Worm (Caenorhabditis elegans) whole organism, mixed stage, embryonic: ENCODE data around the gene F39G3.5.
A peak's percentile ranks its signal among the peaks of the same experiment; 100 is the strongest.

Experiments
- M03D4.4 ChIP-seq: sonication (generic microtip); optimal IDR thresholded peaks from 2 replicates; lab custom pipeline; 2017; ENCODE audit warnings: mild to moderate bottlenecking, missing genetic modification characterization, missing compliant biosample characterization
- bed-3 ChIP-seq: fragments of 200-800 bp; sonication (Bioruptor generic); optimal IDR thresholded peaks from 3 replicates; lab custom pipeline; 2018; ENCODE audit warnings: mild to moderate bottlenecking, missing genetic modification characterization, moderate library complexity, missing compliant biosample characterization
- blmp-1 ChIP-seq: fragments of 150-350 bp; optimal IDR thresholded peaks from 2 replicates; lab custom pipeline; 2014; ENCODE audit warnings: missing biosample characterization, missing genetic modification characterization
- ceh-39 ChIP-seq: fragments of 150-350 bp; optimal IDR thresholded peaks from 2 replicates; lab custom pipeline; 2014; ENCODE audit warnings: missing biosample characterization, missing genetic modification characterization
- ceh-43 ChIP-seq: fragments of 200-800 bp; sonication (Bioruptor generic); optimal IDR thresholded peaks from 2 replicates; lab custom pipeline; 2018; ENCODE audit warnings: mild to moderate bottlenecking, missing genetic modification characterization, moderate library complexity, missing compliant biosample characterization
- ceh-83 ChIP-seq: fragments of 200-800 bp; sonication (Bioruptor generic); optimal IDR thresholded peaks from 2 replicates; lab custom pipeline; 2018; ENCODE audit warnings: mild to moderate bottlenecking, missing genetic modification characterization, missing compliant biosample characterization
- ces-1 ChIP-seq: fragments of 150-350 bp; optimal IDR thresholded peaks from 2 replicates; lab custom pipeline; 2014; ENCODE audit warnings: missing biosample characterization, missing genetic modification reagents, missing genetic modification characterization
- cnd-1 ChIP-seq: fragments of 200-800 bp; sonication (Bioruptor generic); optimal IDR thresholded peaks from 2 replicates; lab custom pipeline; 2018; ENCODE audit warnings: mild to moderate bottlenecking, missing genetic modification characterization, missing compliant biosample characterization
- drap-1 ChIP-seq: fragments of 200-800 bp; sonication (Bioruptor generic); optimal IDR thresholded peaks from 3 replicates; lab custom pipeline; 2018; ENCODE audit warnings: mild to moderate bottlenecking, missing genetic modification characterization, missing compliant biosample characterization
- elt-1 ChIP-seq: sonication (generic microtip); optimal IDR thresholded peaks from 2 replicates; lab custom pipeline; 2017; ENCODE audit warnings: missing genetic modification characterization, mild to moderate bottlenecking, missing compliant biosample characterization, antibody characterized with exemption, moderate library complexity, borderline replicate concordance; ENCODE audit not compliant: insufficient read depth
- elt-3 ChIP-seq: fragments of 150-350 bp; optimal IDR thresholded peaks from 2 replicates; lab custom pipeline; 2014; ENCODE audit warnings: missing biosample characterization, missing genetic modification characterization
- flh-1 ChIP-seq: fragments of 200-800 bp; sonication (Bioruptor generic); optimal IDR thresholded peaks from 2 replicates; lab custom pipeline; 2018; ENCODE audit warnings: mild to moderate bottlenecking, missing genetic modification characterization, moderate library complexity, missing compliant biosample characterization
- ham-2 ChIP-seq: fragments of 200-800 bp; sonication (Bioruptor generic); optimal IDR thresholded peaks from 2 replicates; lab custom pipeline; 2018; ENCODE audit warnings: mild to moderate bottlenecking, missing genetic modification characterization, missing compliant biosample characterization
- hlh-1 ChIP-seq: fragments of 150-350 bp; optimal IDR thresholded peaks from 2 replicates; lab custom pipeline; 2014; ENCODE audit warnings: missing biosample characterization, missing genetic modification reagents, missing genetic modification characterization
- lin-13 ChIP-seq: fragments of 150-350 bp; optimal IDR thresholded peaks from 2 replicates; lab custom pipeline; 2014; ENCODE audit warnings: missing biosample characterization, missing genetic modification characterization
- lin-32 ChIP-seq: fragments of 200-800 bp; sonication (Bioruptor generic); optimal IDR thresholded peaks from 2 replicates; lab custom pipeline; 2018; ENCODE audit warnings: mild to moderate bottlenecking, missing genetic modification characterization, missing compliant biosample characterization
- lsy-2 ChIP-seq: fragments of 150-350 bp; optimal IDR thresholded peaks from 2 replicates; lab custom pipeline; 2014; ENCODE audit warnings: missing biosample characterization, missing genetic modification characterization
- mab-5 ChIP-seq: fragments of 150-350 bp; optimal IDR thresholded peaks from 2 replicates; lab custom pipeline; 2014; ENCODE audit warnings: missing biosample characterization, missing genetic modification characterization
- mep-1 ChIP-seq: fragments of 150-350 bp; optimal IDR thresholded peaks from 2 replicates; lab custom pipeline; 2017; ENCODE audit warnings: missing biosample characterization, missing genetic modification reagents, missing genetic modification characterization, inconsistent platforms
- mls-2 ChIP-seq: sonication (generic microtip); optimal IDR thresholded peaks from 2 replicates; lab custom pipeline; 2016; ENCODE audit warnings: mild to moderate bottlenecking, missing genetic modification characterization, moderate library complexity, missing compliant biosample characterization
- nhr-12 ChIP-seq: fragments of 150-350 bp; optimal IDR thresholded peaks from 2 replicates; lab custom pipeline; 2014; ENCODE audit warnings: missing biosample characterization, missing genetic modification characterization
- nhr-2 ChIP-seq: fragments of 150-350 bp; optimal IDR thresholded peaks from 2 replicates; lab custom pipeline; 2014; ENCODE audit warnings: missing biosample characterization, missing genetic modification characterization
- nhr-237 ChIP-seq: fragments of 150-350 bp; optimal IDR thresholded peaks from 2 replicates; lab custom pipeline; 2014; ENCODE audit warnings: missing biosample characterization, missing genetic modification characterization
- nhr-28 ChIP-seq: fragments of 150-350 bp; optimal IDR thresholded peaks from 2 replicates; lab custom pipeline; 2014; ENCODE audit warnings: missing biosample characterization, missing genetic modification characterization
- nhr-76 ChIP-seq: sonication (generic microtip); optimal IDR thresholded peaks from 2 replicates; lab custom pipeline; 2017; ENCODE audit warnings: missing biosample characterization, missing genetic modification characterization
- pha-4 ChIP-seq: fragments of 150-350 bp; optimal IDR thresholded peaks from 2 replicates; lab custom pipeline; 2018; ENCODE audit warnings: missing biosample characterization, missing genetic modification reagents, missing genetic modification characterization
- sem-2 ChIP-seq: fragments of 200-800 bp; sonication (Bioruptor generic); optimal IDR thresholded peaks from 2 replicates; lab custom pipeline; 2018; ENCODE audit warnings: mild to moderate bottlenecking, missing genetic modification characterization, missing compliant biosample characterization
- snpc-4 ChIP-seq: fragments of 150-350 bp; optimal IDR thresholded peaks from 2 replicates; lab custom pipeline; 2014; ENCODE audit warnings: missing biosample characterization, missing genetic modification characterization
- sptf-1 ChIP-seq: sonication (generic microtip); optimal IDR thresholded peaks from 2 replicates; lab custom pipeline; 2017; ENCODE audit warnings: mild to moderate bottlenecking, missing genetic modification characterization, moderate library complexity, missing compliant biosample characterization
- tbx-8 ChIP-seq: fragments of 200-800 bp; sonication (Bioruptor generic); optimal IDR thresholded peaks from 2 replicates; lab custom pipeline; 2018; ENCODE audit warnings: mild to moderate bottlenecking, missing genetic modification characterization, moderate library complexity, missing compliant biosample characterization
- unc-120 ChIP-seq: sonication (generic microtip); optimal IDR thresholded peaks from 2 replicates; lab custom pipeline; 2017; ENCODE audit warnings: missing genetic modification characterization, missing compliant biosample characterization; ENCODE audit not compliant: poor library complexity, severe bottlenecking
- unc-39 ChIP-seq: fragments of 150-350 bp; optimal IDR thresholded peaks from 2 replicates; lab custom pipeline; 2014; ENCODE audit warnings: missing biosample characterization, missing genetic modification characterization
- unc-62 ChIP-seq: fragments of 150-350 bp; optimal IDR thresholded peaks from 2 replicates; lab custom pipeline; 2014; ENCODE audit warnings: missing biosample characterization, missing genetic modification reagents, missing genetic modification characterization
- zip-8 ChIP-seq: fragments of 150-350 bp; optimal IDR thresholded peaks from 2 replicates; lab custom pipeline; 2014; ENCODE audit warnings: missing biosample characterization, missing genetic modification characterization
- ztf-11 ChIP-seq: fragments of 150-350 bp; optimal IDR thresholded peaks from 2 replicates; lab custom pipeline; 2014; ENCODE audit warnings: missing biosample characterization, missing genetic modification characterization

The F39G3.5 gene

DNA sequence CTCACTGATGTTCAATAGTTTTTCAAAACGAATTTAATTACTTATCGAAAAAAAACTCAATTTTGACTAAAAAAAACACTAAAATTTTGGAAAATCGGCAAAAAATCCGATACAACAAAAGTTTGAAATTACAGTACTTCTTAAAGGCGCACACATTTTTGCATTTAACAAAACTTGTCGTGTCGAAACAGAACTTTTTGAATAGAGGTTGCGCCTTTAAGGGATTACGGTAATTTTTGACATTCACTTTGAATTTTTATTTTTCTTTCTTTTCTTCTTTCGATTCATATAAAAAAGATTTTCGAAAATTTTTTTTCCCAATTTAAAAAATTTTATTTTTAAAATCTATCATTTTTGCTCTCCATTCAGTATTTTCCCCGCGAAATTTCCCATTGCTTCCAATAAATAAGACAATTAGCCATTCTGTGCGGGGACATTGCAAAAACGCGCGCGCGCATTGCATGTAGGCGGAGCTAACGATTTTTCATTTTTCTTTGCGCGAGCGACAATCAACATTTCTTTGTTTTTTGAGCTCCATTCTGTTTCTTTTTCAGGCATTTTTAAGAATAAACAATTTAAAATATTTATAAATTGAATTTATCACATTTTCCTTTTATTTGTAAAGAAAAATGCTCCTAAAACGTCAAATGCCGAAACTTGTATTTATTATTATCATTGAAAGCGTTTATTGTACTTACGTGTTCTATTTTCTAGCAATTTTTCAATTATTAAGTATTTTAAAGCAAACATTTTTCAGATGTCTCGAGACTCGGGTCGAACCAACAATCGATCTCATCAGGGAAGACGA is 8.9 kb downstream of the F39G3.5 start, which contains the start of gene F39G3.3:
Gene F39G3.3 (plus strand): TSS at position 758 of the 808 bp plus-strand sequence.
- TF ChIP-seq snpc-4 (no peak), nhr-237 (tag; lab: Kevin White, UChicago) (no peak), tbx-8 (GFP tag; lab: Kevin White, UChicago) (peak; percentile 65), nhr-76 (peak; percentile 35), unc-120 (tag; lab: Kevin White, UChicago) (peak; percentile 79), bed-3 (GFP tag; lab: Kevin White, UChicago) (peak; percentile 77), flh-1 (peak; percentile 47), mep-1 (tag; lab: Kevin White, UChicago) (peak; percentile 85), hlh-1 (tag; lab: Kevin White, UChicago) (peak; percentile 87), mab-5 (tag; lab: Kevin White, UChicago) (peak; percentile 82), nhr-2 (tag; lab: Kevin White, UChicago) (peak; percentile 65), unc-62 (GFP tag; lab: Kevin White, UChicago) (peak; percentile 5), nhr-12 (tag; lab: Kevin White, UChicago) (no peak), zip-8 (tag; lab: Kevin White, UChicago) (no peak), elt-3 (tag; lab: Kevin White, UChicago) (no peak), lin-32 (GFP tag; lab: Kevin White, UChicago) (peak; percentile 58), ceh-83 (peak; percentile 87), elt-1 (tag; lab: Kevin White, UChicago) (peak; percentile 39), sptf-1 (tag; lab: Kevin White, UChicago) (peak; percentile 95), ces-1 (peak; percentile 89), ham-2 (GFP tag; lab: Kevin White, UChicago) (peak; percentile 81), ceh-43 (GFP tag; lab: Kevin White, UChicago) (peak; percentile 95), ceh-39 (tag; lab: Kevin White, UChicago) (peak; percentile 11), sem-2 (GFP tag; lab: Kevin White, UChicago) (peak; percentile 67), cnd-1 (tag; lab: Kevin White, UChicago) (peak; percentile 80), ztf-11 (peak; percentile 64), blmp-1 (tag; lab: Kevin White, UChicago) (peak; percentile 72), unc-39 (tag; lab: Kevin White, UChicago) (peak; percentile 31), lin-13 (tag; lab: Kevin White, UChicago) (peak; percentile 68), nhr-28 (tag; lab: Kevin White, UChicago) (no peak), drap-1 (peak; percentile 81), M03D4.4 (tag; lab: Kevin White, UChicago) (peak; percentile 92), lsy-2 (peak; percentile 65), mls-2 (tag; lab: Kevin White, UChicago) (peak; percentile 93), pha-4 (tag; lab: Kevin White, UChicago) (peak; percentile 2)

ce11 chrV:4733952-4734351 is 11.5 kb downstream of the F39G3.5 start:
- TF ChIP-seq ceh-83 (peak; percentile 27), lin-13 (tag; lab: Kevin White, UChicago) (no peak)

DNA sequence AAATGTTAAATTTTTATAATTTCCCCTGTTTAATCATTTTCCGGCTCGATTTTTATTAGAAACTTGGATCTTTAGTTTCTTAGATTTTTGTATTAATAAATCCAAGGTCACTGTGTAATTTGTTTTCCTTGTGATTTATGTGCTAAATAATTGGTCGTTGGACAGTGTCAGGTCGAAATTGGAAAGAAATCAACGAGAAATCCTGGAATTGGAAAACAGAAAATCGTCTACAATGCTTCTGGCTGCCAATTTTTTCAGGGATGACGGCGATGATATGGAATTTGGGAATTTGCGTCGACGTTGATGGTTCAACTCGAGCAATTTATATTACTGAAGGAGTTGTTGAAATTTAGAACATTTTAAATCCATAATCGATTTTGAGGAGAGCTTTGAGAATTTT is 12.2 kb downstream of the F39G3.5 start:
- TF ChIP-seq blmp-1 (tag; lab: Kevin White, UChicago) (no peak), sem-2 (GFP tag; lab: Kevin White, UChicago) (no peak), nhr-237 (tag; lab: Kevin White, UChicago) (no peak), ztf-11 (no peak), bed-3 (GFP tag; lab: Kevin White, UChicago) (no peak), nhr-12 (tag; lab: Kevin White, UChicago) (no peak)
